Worm (Caenorhabditis elegans): ENCODE measurements around the gene K10C9.1.

The K10C9.1 gene

DNA sequence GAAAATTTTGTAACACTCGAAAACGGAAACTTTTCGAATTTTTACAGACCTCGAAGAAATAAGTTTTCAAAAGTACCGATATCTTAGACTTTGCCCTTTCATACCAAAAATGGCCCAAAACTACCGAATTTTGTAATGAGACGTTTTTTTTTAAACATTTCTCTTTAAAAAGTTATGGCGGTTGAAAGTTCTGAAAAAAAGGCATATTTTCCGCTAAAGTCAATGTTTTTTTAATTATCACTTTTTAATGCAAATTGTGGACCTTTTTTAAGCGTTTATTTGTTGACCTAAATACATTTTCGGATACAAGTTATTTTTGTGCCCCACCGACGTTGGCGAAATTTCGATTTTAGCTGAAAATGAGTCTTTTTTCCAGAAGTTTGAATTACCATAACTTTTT, 27.5 kb downstream of the K10C9.1 start:
- TF ChIP-seq vab-15 (tag; optimal IDR thresholded peaks at IDR 0.05) = no peak
- no peak for TF ChIP-seq F16B12.6 (tag; optimal IDR thresholded peaks at IDR 0.05)
- no peak for TF ChIP-seq jun-1 (tag; optimal IDR thresholded peaks at IDR 0.05)
- TF ChIP-seq unc-86 (tag; optimal IDR thresholded peaks at IDR 0.05) = no peak
- no peak for TF ChIP-seq zag-1 (tag; optimal IDR thresholded peaks at IDR 0.05)
- no peak for TF ChIP-seq nhr-90 (tag; optimal IDR thresholded peaks at IDR 0.05; ENCODE audit: poor library complexity)
- no peak for TF ChIP-seq nhr-76 (tag; optimal IDR thresholded peaks at IDR 0.05)
- TF ChIP-seq dsc-1 (tag; optimal IDR thresholded peaks at IDR 0.05) = no peak
- no peak for TF ChIP-seq nhr-28 (tag; optimal IDR thresholded peaks at IDR 0.05)

DNA sequence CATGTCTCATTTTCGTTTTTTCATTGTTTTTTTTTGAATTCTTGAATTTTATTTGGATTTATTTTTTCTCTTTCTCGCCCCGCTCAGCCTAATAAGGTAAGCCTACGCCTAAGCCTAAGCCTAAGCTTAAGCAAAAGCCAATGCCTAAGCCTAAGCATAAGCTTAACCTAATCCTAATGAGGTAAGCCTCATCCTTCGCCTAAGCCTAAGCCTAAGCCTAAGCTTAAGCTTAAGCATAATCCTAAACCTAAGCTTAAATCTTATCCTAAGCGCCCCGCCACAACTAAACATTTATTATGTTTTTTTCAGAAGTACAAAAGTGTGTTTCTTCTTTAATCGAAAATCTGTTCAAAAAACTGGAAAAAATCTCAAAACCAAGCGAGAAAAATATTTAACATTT, 37.1 kb downstream of the K10C9.1 start:
- TF ChIP-seq ztf-4 (tag; optimal IDR thresholded peaks at IDR 0.05) (no peak), efl-1 (optimal IDR thresholded peaks at IDR 0.05) (no peak), efl-1 (GFP tag; optimal IDR thresholded peaks at IDR 0.05 in 1 of 2) (peak in 1 of 2 experiments; percentile 38)

DNA sequence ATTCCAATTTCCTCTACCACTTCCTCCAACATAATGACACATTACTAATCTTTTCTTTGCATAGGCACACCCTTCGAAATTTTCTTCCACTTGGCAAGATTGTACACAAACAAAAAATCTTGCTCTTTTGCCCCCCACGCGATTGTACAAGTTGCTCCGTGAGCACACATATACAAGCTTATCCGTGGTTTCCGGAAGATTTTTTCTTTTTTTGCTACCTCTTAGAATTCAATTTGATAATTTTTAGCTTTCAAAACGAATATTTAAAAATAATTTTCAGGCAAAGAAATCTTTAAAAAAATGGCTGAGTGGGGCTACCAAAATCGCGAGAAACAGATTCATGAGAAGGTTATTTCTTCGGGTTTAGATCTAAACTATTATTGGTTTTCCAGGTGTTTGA, 37.6 kb downstream of the K10C9.1 start, which contains the start of gene Y50D4B.1:
Gene Y50D4B.1 (plus strand): TSS at position 301 of the 400 bp plus-strand sequence.
- TF ChIP-seq hlh-17 (GFP tag; optimal IDR thresholded peaks at IDR 0.05; ENCODE audit: borderline replicate concordance) (no peak), ztf-11 (tag; optimal IDR thresholded peaks at IDR 0.05) (no peak), unc-130 (tag; optimal IDR thresholded peaks at IDR 0.05) (no peak), ama-1 (optimal IDR thresholded peaks at IDR 0.05) (no peak), pag-3 (tag; optimal IDR thresholded peaks at IDR 0.05; ENCODE audit: borderline replicate concordance, insufficient read depth) (no peak), F16B12.6 (tag; optimal IDR thresholded peaks at IDR 0.05) (no peak), snu-23 (GFP tag; optimal IDR thresholded peaks at IDR 0.05) (no peak), aha-1 (tag; optimal IDR thresholded peaks at IDR 0.05) (no peak), C04F5.9 (tag; optimal IDR thresholded peaks at IDR 0.05) (no peak), C34B4.2 (tag; optimal IDR thresholded peaks at IDR 0.05) (no peak), ceh-88 (GFP tag; IDR thresholded peaks at IDR 0.05) (no peak)

DNA sequence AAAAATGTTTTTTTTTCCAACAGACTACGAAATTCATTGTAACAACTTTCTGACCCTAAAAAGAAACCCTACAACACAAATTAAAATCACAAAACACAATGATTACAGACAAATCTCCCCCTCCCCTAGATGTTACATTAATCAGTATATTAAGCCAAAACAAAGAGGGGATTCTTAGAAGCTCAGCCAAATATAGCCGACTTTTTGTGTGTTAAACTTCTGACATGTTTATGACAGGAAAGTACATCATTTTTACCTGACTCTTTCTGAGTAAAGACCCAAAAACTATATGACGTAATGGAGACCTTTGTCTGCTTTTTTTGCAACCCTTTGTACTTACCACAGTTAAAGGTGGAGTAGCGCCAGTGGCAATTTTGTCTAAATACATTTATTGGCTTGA, 45.1 kb downstream of the K10C9.1 start:
- no peak for TF ChIP-seq zip-4 (GFP tag; optimal IDR thresholded peaks at IDR 0.05)
- no peak for TF ChIP-seq C34B4.2 (tag; optimal IDR thresholded peaks at IDR 0.05)
- TF ChIP-seq rnt-1 (tag; optimal IDR thresholded peaks at IDR 0.05) = no peak
- no peak for TF ChIP-seq nhr-12 (tag; optimal IDR thresholded peaks at IDR 0.05)
- TF ChIP-seq lin-15B (tag; optimal IDR thresholded peaks at IDR 0.05) = no peak
- no peak for TF ChIP-seq ceh-82 (tag; optimal IDR thresholded peaks at IDR 0.05)
- TF ChIP-seq mep-1 (tag; optimal IDR thresholded peaks at IDR 0.05) = no peak
- TF ChIP-seq sox-4 (tag; optimal IDR thresholded peaks at IDR 0.05) = no peak
- no peak for TF ChIP-seq lin-14 (GFP tag; optimal IDR thresholded peaks at IDR 0.05)
- TF ChIP-seq unc-130 (tag; optimal IDR thresholded peaks at IDR 0.05) = no peak
- TF ChIP-seq nhr-85 (tag) = peak; percentile 1
- no peak for TF ChIP-seq lin-35 (GFP tag; optimal IDR thresholded peaks at IDR 0.05)
- TF ChIP-seq mab-9 (GFP tag; IDR thresholded peaks at IDR 0.05) = no peak
- TF ChIP-seq nhr-71 (tag; optimal IDR thresholded peaks at IDR 0.05) = peak; percentile 54
- no peak for TF ChIP-seq zag-1 (tag; optimal IDR thresholded peaks at IDR 0.05)
- TF ChIP-seq irx-1 (tag; optimal IDR thresholded peaks at IDR 0.05) = no peak
- TF ChIP-seq ztf-11 (tag; optimal IDR thresholded peaks at IDR 0.05) = no peak
- TF ChIP-seq alr-1 (tag; optimal IDR thresholded peaks at IDR 0.05; ENCODE audit: borderline replicate concordance) = no peak
- no peak for TF ChIP-seq lin-13 (GFP tag; optimal IDR thresholded peaks at IDR 0.05)
- peak; percentile 42 for TF ChIP-seq nhr-47 (tag; optimal IDR thresholded peaks at IDR 0.05)
- TF ChIP-seq unc-98 (GFP tag; IDR thresholded peaks at IDR 0.05) = no peak
- TF ChIP-seq ets-5 (GFP tag; IDR thresholded peaks at IDR 0.05) = no peak
- no peak for TF ChIP-seq nhr-19 (GFP tag; conservative IDR thresholded peaks at IDR 0.05)
- TF ChIP-seq fkh-8 (tag; optimal IDR thresholded peaks at IDR 0.05) = peak; percentile 70
- peak; percentile 77 for TF ChIP-seq dsc-1 (tag; optimal IDR thresholded peaks at IDR 0.05)
- TF ChIP-seq aly-2 (tag; optimal IDR thresholded peaks at IDR 0.05) = no peak
